Worm (Caenorhabditis elegans) whole organism, L4 larva: ENCODE results near the gene aldo-2.
A peak's percentile ranks its signal among the peaks of the same experiment; 100 is the strongest.

Experiments used
- Y48G9A.11 ChIP-seq: fragments of 200-800 bp; sonication (Bioruptor generic); IDR thresholded peaks from 2 replicates; pipeline ENCODE4 v1.3.6; 2022; ENCODE audit warnings: missing genetic modification reagents, missing genetic modification characterization, missing compliant biosample characterization
- ama-1 ChIP-seq: fragments of 150-350 bp; optimal IDR thresholded peaks from 2 replicates; lab custom pipeline; 2014; ENCODE audit warnings: inconsistent platforms, mixed read lengths
- pha-4 ChIP-seq, 2 experiments: fragments of 150-350 bp in 1 of 2; fragments of 200-800 bp in 1 of 2; sonication (Bioruptor generic) in 1 of 2; IDR thresholded peaks in 1 of 2; optimal IDR thresholded peaks in 1 of 2; 2 replicates each; pipeline versions ENCODE4 v1.3.6 to Lab custom; 2014 to 2022; ENCODE audit warnings: missing genetic modification characterization in 2 of 2, missing genetic modification reagents in 2 of 2, missing biosample characterization in 1 of 2, missing compliant biosample characterization in 1 of 2
- pqm-1 ChIP-seq: sonication (generic microtip); optimal IDR thresholded peaks from 2 replicates; lab custom pipeline; 2017; ENCODE audit warnings: missing biosample characterization, missing genetic modification characterization
- zfp-2 ChIP-seq: sonication (generic microtip); optimal IDR thresholded peaks from 2 replicates; lab custom pipeline; 2016; ENCODE audit warnings: mild to moderate bottlenecking, missing genetic modification characterization, missing compliant biosample characterization

- no peak for TF ChIP-seq zfp-2 (tag; lab: Kevin White, UChicago)
- no peak for TF ChIP-seq pqm-1 (tag; lab: Kevin White, UChicago)
- no peak for TF ChIP-seq Y48G9A.11 (GFP tag; lab: Robert Waterston, UW)
- peak; percentile 39 for TF ChIP-seq ama-1 (lab: Kevin White, UChicago)
- no peak for TF ChIP-seq pha-4 (GFP tag; IDR thresholded peaks at IDR 0.05; lab: Robert Waterston, UW)
- TF ChIP-seq pha-4 (tag; optimal IDR thresholded peaks at IDR 0.05; lab: Kevin White, UChicago): no peak
These were observed 17.4 kb downstream of the aldo-2 start, which contains the start of gene dpf-4 for ce11 chrIII:5859008-5859407.
